Fruit fly (Drosophila melanogaster) whole organism, wandering third instar larva: Measurements from ENCODE around the gene Pli.

Experiments used
- CG32264 ChIP-seq: fragments of 200-800 bp; sonication (Bioruptor generic); optimal IDR thresholded peaks from 2 replicates; lab custom pipeline; 2016; ENCODE audit warnings: missing biosample characterization, missing genetic modification characterization
- CrebA ChIP-seq: fragments of 200-800 bp; sonication (Bioruptor generic); optimal IDR thresholded peaks from 2 replicates; lab custom pipeline; 2016; ENCODE audit warnings: missing biosample characterization, mild to moderate bottlenecking, missing genetic modification characterization, borderline replicate concordance
- Dif ChIP-seq: fragments of 200-275, 200-300 bp; sonication (Bioruptor generic); optimal IDR thresholded peaks from 2 replicates; lab custom pipeline; 2018; ENCODE audit warnings: missing biosample characterization, missing genetic modification characterization; ENCODE audit not compliant: partially characterized antibody
- HLH106 ChIP-seq: fragments of 200-800 bp; optimal IDR thresholded peaks from 3 replicates; lab custom pipeline; 2019; ENCODE audit warnings: missing biosample characterization, mild to moderate bottlenecking, missing genetic modification characterization, moderate library complexity
- OdsH ChIP-seq: fragments of 200-800 bp; sonication (Bioruptor generic); optimal IDR thresholded peaks from 2 replicates; lab custom pipeline; 2016; ENCODE audit warnings: missing biosample characterization, mild to moderate bottlenecking, missing genetic modification characterization
- Sp1 ChIP-seq: fragments of 200-800 bp; sonication (Bioruptor generic); optimal IDR thresholded peaks from 3 replicates; lab custom pipeline; 2019; ENCODE audit warnings: missing biosample characterization, mild to moderate bottlenecking, missing genetic modification characterization, moderate library complexity
- fru ChIP-seq: fragments of 200-800 bp; sonication (Bioruptor generic); optimal IDR thresholded peaks from 3 replicates; lab custom pipeline; 2016; ENCODE audit warnings: missing biosample characterization, mild to moderate bottlenecking, missing genetic modification characterization
- lola ChIP-seq: fragments of >200 bp; optimal IDR thresholded peaks from 2 replicates; lab custom pipeline; 2017; ENCODE audit warnings: missing biosample characterization, missing genetic modification characterization
- psq ChIP-seq: fragments of 200-800 bp; sonication (Bioruptor generic); optimal IDR thresholded peaks from 3 replicates; lab custom pipeline; 2017; ENCODE audit warnings: missing biosample characterization, mild to moderate bottlenecking, missing genetic modification characterization, moderate library complexity
- rgr ChIP-seq: fragments of 200-800 bp; sonication (Bioruptor generic); optimal IDR thresholded peaks from 3 replicates; lab custom pipeline; 2016; ENCODE audit warnings: missing biosample characterization, mild to moderate bottlenecking, missing genetic modification characterization
- sv ChIP-seq: fragments of 200-800 bp; sonication (Bioruptor generic); optimal IDR thresholded peaks from 3 replicates; lab custom pipeline; 2016; ENCODE audit warnings: missing biosample characterization, missing genetic modification characterization

DNA sequence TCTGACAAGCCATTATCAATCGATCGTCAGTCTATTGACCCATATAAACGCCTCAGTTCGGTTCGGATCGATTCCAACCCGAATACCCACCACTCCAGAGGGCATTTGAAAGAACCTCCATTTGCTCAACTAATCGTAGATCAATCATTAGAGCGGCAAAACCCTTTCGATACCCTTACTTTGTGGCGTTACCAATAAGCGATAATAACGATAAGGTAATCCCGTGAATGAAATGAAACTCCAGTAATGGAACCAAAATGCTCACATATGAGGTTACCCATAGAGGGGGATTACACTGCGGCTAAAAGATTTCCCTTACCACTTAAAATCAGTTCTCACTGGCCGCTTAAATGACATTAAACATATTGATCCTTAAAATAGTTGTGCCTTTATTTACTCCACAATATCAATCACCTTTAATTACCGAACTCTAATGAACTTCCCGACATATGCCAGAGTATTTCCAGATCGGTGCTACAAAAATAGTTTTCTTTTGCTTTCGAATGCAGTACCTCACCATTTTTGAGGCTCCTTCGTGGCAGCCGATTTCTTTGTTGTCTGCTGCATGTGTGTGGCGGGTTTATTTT is 17.2 kb downstream of the Pli start:
- TF ChIP-seq Dif (GFP tag; lab: Kevin White, UChicago) (no peak), Sp1 (GFP tag; lab: Kevin White, UChicago) (peak; percentile 6), sv (GFP tag; lab: Kevin White, UChicago) (no peak), CrebA (GFP tag; lab: Kevin White, UChicago) (no peak), rgr (GFP tag; lab: Kevin White, UChicago) (peak; percentile 61), fru (GFP tag; lab: Kevin White, UChicago) (peak; percentile 56), OdsH (GFP tag; lab: Kevin White, UChicago) (peak; percentile 50), CG32264 (GFP tag; lab: Kevin White, UChicago) (no peak), HLH106 (tag; lab: Kevin White, UChicago) (no peak), psq (peak; percentile 34), lola (no peak)
